Worm (Caenorhabditis elegans) whole organism, L1 larva: ENCODE measurements around the gene C06B8.7.
A peak's percentile ranks its signal among the peaks of the same experiment; 100 is the strongest.

Experiments used
- C04F5.9 ChIP-seq: sonication (generic microtip); optimal IDR thresholded peaks from 2 replicates; lab custom pipeline; 2016; ENCODE audit warnings: missing genetic modification characterization, missing compliant biosample characterization
- Y116A8C.19 ChIP-seq: sonication (generic microtip); optimal IDR thresholded peaks from 2 replicates; lab custom pipeline; 2016; ENCODE audit warnings: missing compliant biosample characterization, missing genetic modification characterization, borderline replicate concordance
- alr-1 ChIP-seq: fragments of 200-800 bp; sonication (Bioruptor generic); optimal IDR thresholded peaks from 2 replicates; lab custom pipeline; 2018; ENCODE audit warnings: borderline replicate concordance, mild to moderate bottlenecking, missing genetic modification characterization, missing compliant biosample characterization
- aly-2 ChIP-seq: fragments of 150-350 bp; optimal IDR thresholded peaks from 2 replicates; lab custom pipeline; 2014; ENCODE audit warnings: missing biosample characterization, missing genetic modification characterization
- ama-1 ChIP-seq: fragments of 150-350 bp; optimal IDR thresholded peaks from 2 replicates; lab custom pipeline; 2014
- blmp-1 ChIP-seq: fragments of 150-350 bp; optimal IDR thresholded peaks from 2 replicates; lab custom pipeline; 2014; ENCODE audit warnings: missing biosample characterization, missing genetic modification characterization
- ceh-63 ChIP-seq: fragments of 200-800 bp; sonication (Bioruptor generic); optimal IDR thresholded peaks from 2 replicates; lab custom pipeline; 2018; ENCODE audit warnings: mild to moderate bottlenecking, missing genetic modification characterization, missing compliant biosample characterization
- ceh-8 ChIP-seq: fragments of 200-800 bp; sonication (Bioruptor generic); optimal IDR thresholded peaks from 2 replicates; lab custom pipeline; 2018; ENCODE audit warnings: mild to moderate bottlenecking, missing genetic modification characterization, moderate library complexity, missing compliant biosample characterization
- ceh-82 ChIP-seq, 3 experiments: fragments of 150-350 bp in 1 of 3; sonication (generic microtip) in 2 of 3; optimal IDR thresholded peaks; 2 replicates each; lab custom pipeline; 2014 to 2017; ENCODE audit warnings: missing biosample characterization in 3 of 3, missing genetic modification characterization in 3 of 3
- ceh-90 ChIP-seq: sonication (generic microtip); optimal IDR thresholded peaks from 2 replicates; lab custom pipeline; 2016; ENCODE audit warnings: missing genetic modification characterization, missing compliant biosample characterization
- ces-1 ChIP-seq: fragments of 150-350 bp; optimal IDR thresholded peaks from 2 replicates; lab custom pipeline; 2014; ENCODE audit warnings: missing biosample characterization, missing genetic modification reagents, missing genetic modification characterization
- dpl-1 ChIP-seq, 3 experiments: fragments of 150-350 bp in 2 of 3; sonication (generic microtip) in 1 of 3; optimal IDR thresholded peaks; 2 replicates each; lab custom pipeline; 2014 to 2017; ENCODE audit warnings: missing biosample characterization in 3 of 3, missing genetic modification characterization in 3 of 3, missing genetic modification reagents in 3 of 3
- efl-3 ChIP-seq: fragments of 200-800 bp; sonication (Bioruptor generic); optimal IDR thresholded peaks from 2 replicates; lab custom pipeline; 2018; ENCODE audit warnings: mild to moderate bottlenecking, missing genetic modification characterization, missing compliant biosample characterization
- elt-2 ChIP-seq: sonication (generic microtip); optimal IDR thresholded peaks from 2 replicates; lab custom pipeline; 2016; ENCODE audit warnings: missing genetic modification characterization, mild to moderate bottlenecking, inconsistent platforms, missing compliant biosample characterization, missing genetic modification reagents
- ets-5 ChIP-seq: fragments of 200-800 bp; sonication (Bioruptor generic); IDR thresholded peaks from 2 replicates; pipeline ENCODE4 v1.3.6; 2022; ENCODE audit warnings: missing genetic modification characterization, missing compliant biosample characterization
- fkh-8 ChIP-seq: sonication (generic microtip); optimal IDR thresholded peaks from 2 replicates; lab custom pipeline; 2016; ENCODE audit warnings: mild to moderate bottlenecking, missing genetic modification characterization, missing compliant biosample characterization
- hlh-4 ChIP-seq: sonication (generic microtip); optimal IDR thresholded peaks from 2 replicates; lab custom pipeline; 2016; ENCODE audit warnings: mild to moderate bottlenecking, missing genetic modification characterization, missing compliant biosample characterization
- hpl-2 ChIP-seq: fragments of 150-350 bp; optimal IDR thresholded peaks from 2 replicates; lab custom pipeline; 2014; ENCODE audit warnings: missing biosample characterization, missing genetic modification reagents, missing genetic modification characterization
- irx-1 ChIP-seq: sonication (generic microtip); optimal IDR thresholded peaks from 2 replicates; lab custom pipeline; 2016; ENCODE audit warnings: missing genetic modification characterization, missing compliant biosample characterization
- lin-14 ChIP-seq: fragments of 200-800 bp; sonication (Bioruptor generic); optimal IDR thresholded peaks from 2 replicates; lab custom pipeline; 2018; ENCODE audit warnings: mild to moderate bottlenecking, missing genetic modification characterization, moderate library complexity, missing compliant biosample characterization
- lin-15B ChIP-seq: fragments of 150-350 bp; sonication (generic microtip); optimal IDR thresholded peaks from 3 replicates; lab custom pipeline; 2014; ENCODE audit warnings: missing biosample characterization, missing genetic modification characterization
- lir-3 ChIP-seq: sonication (generic microtip); optimal IDR thresholded peaks from 2 replicates; lab custom pipeline; 2016; ENCODE audit warnings: mild to moderate bottlenecking, missing genetic modification characterization, moderate library complexity, missing compliant biosample characterization; ENCODE audit not compliant: poor library complexity
- mdl-1 ChIP-seq, 2 experiments: fragments of 150-350 bp; optimal IDR thresholded peaks; 2 replicates each; lab custom pipeline; 2014 to 2017; ENCODE audit warnings: missing biosample characterization in 2 of 2, missing genetic modification characterization in 2 of 2, inconsistent platforms in 1 of 2
- mep-1 ChIP-seq: fragments of 150-350 bp; optimal IDR thresholded peaks from 2 replicates; lab custom pipeline; 2014; ENCODE audit warnings: missing biosample characterization, missing genetic modification characterization
- nhr-12 ChIP-seq: sonication (generic microtip); optimal IDR thresholded peaks from 2 replicates; lab custom pipeline; 2017; ENCODE audit warnings: missing biosample characterization, missing genetic modification characterization
- nhr-71 ChIP-seq: sonication (generic microtip); optimal IDR thresholded peaks from 2 replicates; lab custom pipeline; 2016; ENCODE audit warnings: mild to moderate bottlenecking, missing genetic modification characterization, moderate library complexity, missing compliant biosample characterization
- nhr-77 ChIP-seq: fragments of 150-350 bp; optimal IDR thresholded peaks from 2 replicates; lab custom pipeline; 2014; ENCODE audit warnings: missing biosample characterization, missing genetic modification characterization
- nhr-85 ChIP-seq: sonication (generic microtip); peaks from one replicate; lab custom pipeline; 2016; ENCODE audit warnings: missing genetic modification characterization, inconsistent platforms, missing compliant biosample characterization
- pag-3 ChIP-seq: sonication (generic microtip); optimal IDR thresholded peaks from 2 replicates; lab custom pipeline; 2017; ENCODE audit warnings: missing genetic modification characterization, mild to moderate bottlenecking, missing compliant biosample characterization, antibody characterized with exemption, borderline replicate concordance; ENCODE audit not compliant: insufficient read depth
- skn-1 ChIP-seq: fragments of 150-350 bp; optimal IDR thresholded peaks from 2 replicates; lab custom pipeline; 2014; ENCODE audit warnings: missing biosample characterization, missing genetic modification characterization
- snpc-4 ChIP-seq: fragments of 150-350 bp; optimal IDR thresholded peaks from 2 replicates; lab custom pipeline; 2014; ENCODE audit warnings: missing biosample characterization, missing genetic modification characterization
- snu-23 ChIP-seq: sonication (generic microtip); optimal IDR thresholded peaks from 2 replicates; lab custom pipeline; 2016; ENCODE audit warnings: missing genetic modification characterization, missing compliant biosample characterization
- sox-4 ChIP-seq: sonication (generic microtip); optimal IDR thresholded peaks from 2 replicates; lab custom pipeline; 2016; ENCODE audit warnings: missing genetic modification characterization, missing compliant biosample characterization
- tbx-2 ChIP-seq: sonication (generic microtip); optimal IDR thresholded peaks from 2 replicates; lab custom pipeline; 2016; ENCODE audit warnings: missing genetic modification characterization, missing compliant biosample characterization
- unc-130 ChIP-seq: fragments of 150-350 bp; optimal IDR thresholded peaks from 2 replicates; lab custom pipeline; 2017; ENCODE audit warnings: missing biosample characterization, missing genetic modification characterization, inconsistent platforms
- unc-86 ChIP-seq: sonication (generic microtip); optimal IDR thresholded peaks from 2 replicates; lab custom pipeline; 2016; ENCODE audit warnings: missing genetic modification characterization, missing compliant biosample characterization
- vab-15 ChIP-seq: sonication (generic microtip); optimal IDR thresholded peaks from 2 replicates; lab custom pipeline; 2017; ENCODE audit warnings: missing genotype, mild to moderate bottlenecking, missing genetic modification characterization, missing compliant biosample characterization
- zip-4 ChIP-seq: fragments of 200-800 bp; sonication (Bioruptor generic); optimal IDR thresholded peaks from 2 replicates; lab custom pipeline; 2018; ENCODE audit warnings: mild to moderate bottlenecking, missing genetic modification characterization, moderate library complexity, missing compliant biosample characterization

The C06B8.7 gene

ce11 chrV:15466719-15467118, 31.8 kb upstream of the C06B8.7 start:
- TF ChIP-seq ceh-63 = no peak
- no peak for TF ChIP-seq ama-1
- TF ChIP-seq blmp-1 (tag; lab: Kevin White, UChicago) = no peak
- no peak for TF ChIP-seq pag-3 (tag; lab: Kevin White, UChicago)
- no peak for TF ChIP-seq ceh-82 (tag; optimal IDR thresholded peaks at IDR 0.05; lab: Kevin White, UChicago)
- no peak for TF ChIP-seq nhr-12 (tag; lab: Kevin White, UChicago)
- TF ChIP-seq ces-1 (GFP tag; lab: Kevin White, UChicago) = no peak
- TF ChIP-seq efl-3 (GFP tag; lab: Kevin White, UChicago) = no peak
- TF ChIP-seq elt-2 (tag; lab: Kevin White, UChicago) = no peak
- TF ChIP-seq mep-1 (tag; lab: Kevin White, UChicago) = no peak
- no peak for TF ChIP-seq hlh-4 (tag; lab: Kevin White, UChicago)
- TF ChIP-seq ets-5 (GFP tag; lab: Robert Waterston, UW) = no peak
- no peak for TF ChIP-seq tbx-2
- TF ChIP-seq aly-2 (tag; lab: Kevin White, UChicago) = no peak
- no peak for TF ChIP-seq nhr-85 (tag; lab: Kevin White, UChicago)
- no peak for TF ChIP-seq nhr-77 (tag; lab: Kevin White, UChicago)
- no peak for TF ChIP-seq skn-1 (tag; lab: Kevin White, UChicago)
- TF ChIP-seq irx-1 (tag; lab: Kevin White, UChicago) = no peak

- TF ChIP-seq lin-14 (GFP tag; lab: Kevin White, UChicago) = no peak
- no peak for TF ChIP-seq mdl-1 (tag; optimal IDR thresholded peaks at IDR 0.05; lab: Kevin White, UChicago)
- TF ChIP-seq vab-15 = no peak
- TF ChIP-seq dpl-1 (GFP tag; optimal IDR thresholded peaks at IDR 0.05; lab: Kevin White, UChicago) = no peak
- TF ChIP-seq ceh-90 (tag; lab: Kevin White, UChicago) = no peak
- TF ChIP-seq ceh-8 (GFP tag; lab: Kevin White, UChicago) = no peak
- no peak for TF ChIP-seq elt-2 (tag; lab: Kevin White, UChicago)
- TF ChIP-seq Y116A8C.19 (tag; lab: Kevin White, UChicago) = no peak
- TF ChIP-seq nhr-71 (tag; lab: Kevin White, UChicago) = no peak
- TF ChIP-seq alr-1 (tag; lab: Kevin White, UChicago) = no peak
- no peak for TF ChIP-seq mep-1 (tag; lab: Kevin White, UChicago)
- no peak for TF ChIP-seq lin-15B (tag; lab: Kevin White, UChicago)
- no peak for TF ChIP-seq pag-3 (tag; lab: Kevin White, UChicago)
- TF ChIP-seq zip-4 (GFP tag; lab: Kevin White, UChicago) = no peak
- TF ChIP-seq snu-23 (GFP tag; lab: Kevin White, UChicago) = no peak
- TF ChIP-seq C04F5.9 (tag; lab: Kevin White, UChicago) = no peak
- no peak for TF ChIP-seq irx-1 (tag; lab: Kevin White, UChicago)
- TF ChIP-seq hpl-2 (GFP tag; lab: Kevin White, UChicago) = no peak
- TF ChIP-seq ama-1 = no peak
- no peak for TF ChIP-seq lir-3 (tag; lab: Kevin White, UChicago)
Observed at ce11 chrV:15471029-15471428, 27.5 kb upstream of the C06B8.7 start, which contains the start of gene dpf-1. dpf-1 (plus strand) TSS chrV:15471329.

ce11 chrV:15478597-15478996, 19.9 kb upstream of the C06B8.7 start, which contains the start of gene C06B8.2:
C06B8.2 (minus strand) TSS chrV:15478749.
- TF ChIP-seq elt-2 (tag; lab: Kevin White, UChicago) (peak; percentile 22), fkh-8 (tag; lab: Kevin White, UChicago) (no peak)
- TF ChIP-seq, all 84 proteins: peak for 1

ce11 chrV:15479107-15479506, 19.4 kb upstream of the C06B8.7 start:
- TF ChIP-seq sox-4 (tag; lab: Kevin White, UChicago) = no peak
- no peak for TF ChIP-seq aly-2 (tag; lab: Kevin White, UChicago)
- TF ChIP-seq snpc-4 (tag; lab: Kevin White, UChicago) = no peak
- no peak for TF ChIP-seq unc-130
- no peak for TF ChIP-seq unc-86 (tag; lab: Kevin White, UChicago)
